Worm (Caenorhabditis elegans) whole organism, L2 larva: ENCODE results near the gene F43G6.4.

Source experiments
- C34F6.9 ChIP-seq: fragments of 150-350 bp; optimal IDR thresholded peaks from 2 replicates; lab custom pipeline; 2014; ENCODE audit warnings: missing biosample characterization, missing genetic modification characterization
- F13H6.1 ChIP-seq: sonication (generic microtip); optimal IDR thresholded peaks from 2 replicates; lab custom pipeline; 2016; ENCODE audit warnings: missing genetic modification characterization, missing compliant biosample characterization
- Y55F3AM.14 ChIP-seq: fragments of 200-800 bp; sonication (Bioruptor generic); optimal IDR thresholded peaks from 2 replicates; lab custom pipeline; 2018; ENCODE audit warnings: mild to moderate bottlenecking, missing genetic modification characterization, missing compliant biosample characterization
- ZK546.5 ChIP-seq: sonication (generic microtip); optimal IDR thresholded peaks from 2 replicates; lab custom pipeline; 2017; ENCODE audit warnings: missing biosample characterization, missing genetic modification characterization
- ama-1 ChIP-seq: fragments of 150-350 bp; optimal IDR thresholded peaks from 2 replicates; lab custom pipeline; 2018; ENCODE audit warnings: inconsistent platforms
- blmp-1 ChIP-seq: sonication (generic microtip); optimal IDR thresholded peaks from 2 replicates; lab custom pipeline; 2017; ENCODE audit warnings: missing genetic modification characterization, mild to moderate bottlenecking, missing compliant biosample characterization, antibody characterized with exemption, moderate library complexity; ENCODE audit not compliant: insufficient read depth
- ceh-16 ChIP-seq: fragments of 150-350 bp; optimal IDR thresholded peaks from 2 replicates; lab custom pipeline; 2014; ENCODE audit warnings: missing biosample characterization, missing genetic modification characterization
- ceh-82 ChIP-seq: fragments of 150-350 bp; optimal IDR thresholded peaks from 2 replicates; lab custom pipeline; 2014; ENCODE audit warnings: missing biosample characterization, missing genetic modification characterization
- crh-2 ChIP-seq: sonication (generic microtip); optimal IDR thresholded peaks from 2 replicates; lab custom pipeline; 2017; ENCODE audit warnings: missing biosample characterization, missing genetic modification characterization
- dmd-4 ChIP-seq: sonication (generic microtip); optimal IDR thresholded peaks from 2 replicates; lab custom pipeline; 2017; ENCODE audit warnings: missing biosample characterization, missing genetic modification characterization
- elt-1 ChIP-seq: fragments of 150-350 bp; optimal IDR thresholded peaks from 2 replicates; lab custom pipeline; 2014; ENCODE audit warnings: missing biosample characterization, missing genetic modification characterization
- fos-1 ChIP-seq: fragments of 150-350 bp; optimal IDR thresholded peaks from 2 replicates; lab custom pipeline; 2014; ENCODE audit warnings: missing biosample characterization, missing genetic modification characterization
- gmeb-1 ChIP-seq: fragments of 150-350 bp; optimal IDR thresholded peaks from 2 replicates; lab custom pipeline; 2014; ENCODE audit warnings: missing biosample characterization, missing genetic modification characterization
- lin-11 ChIP-seq: fragments of 150-350 bp; sonication (generic microtip); optimal IDR thresholded peaks from 2 replicates; lab custom pipeline; 2014; ENCODE audit warnings: missing biosample characterization, missing genetic modification characterization, inconsistent platforms, mixed read lengths
- lin-13 ChIP-seq: fragments of 150-350 bp; optimal IDR thresholded peaks from 2 replicates; lab custom pipeline; 2014; ENCODE audit warnings: missing biosample characterization, missing genetic modification reagents, missing genetic modification characterization
- lin-39 ChIP-seq: fragments of 150-350 bp; optimal IDR thresholded peaks from 2 replicates; lab custom pipeline; 2014; ENCODE audit warnings: missing biosample characterization, missing genetic modification reagents, missing genetic modification characterization
- lsy-2 ChIP-seq, 2 experiments: fragments of 150-350 bp in 1 of 2; sonication (generic microtip) in 1 of 2; optimal IDR thresholded peaks; 2 replicates each; lab custom pipeline; 2014 to 2017; ENCODE audit warnings: missing biosample characterization in 2 of 2, missing genetic modification characterization in 2 of 2
- mab-5 ChIP-seq: fragments of 150-350 bp; optimal IDR thresholded peaks from 2 replicates; lab custom pipeline; 2014; ENCODE audit warnings: missing biosample characterization, missing genetic modification characterization
- mbf-1 ChIP-seq: sonication (generic microtip); optimal IDR thresholded peaks from 2 replicates; lab custom pipeline; 2017; ENCODE audit warnings: missing biosample characterization, missing genetic modification characterization
- mdl-1 ChIP-seq, 2 experiments: fragments of 150-350 bp in 1 of 2; sonication (generic microtip) in 1 of 2; optimal IDR thresholded peaks; 2 replicates each; lab custom pipeline; 2017; ENCODE audit warnings: missing biosample characterization in 2 of 2, missing genetic modification characterization in 2 of 2
- nhr-10 ChIP-seq: sonication (generic microtip); optimal IDR thresholded peaks from 2 replicates; lab custom pipeline; 2017; ENCODE audit warnings: missing biosample characterization, missing genetic modification characterization
- nhr-11 ChIP-seq: fragments of 150-350 bp; optimal IDR thresholded peaks from 2 replicates; lab custom pipeline; 2014; ENCODE audit warnings: missing biosample characterization, missing genetic modification characterization
- nhr-12 ChIP-seq: fragments of 150-350 bp; optimal IDR thresholded peaks from 2 replicates; lab custom pipeline; 2014; ENCODE audit warnings: missing biosample characterization, missing genetic modification characterization
- nhr-129 ChIP-seq: fragments of 150-350 bp; optimal IDR thresholded peaks from 2 replicates; lab custom pipeline; 2014; ENCODE audit warnings: missing biosample characterization, missing genetic modification characterization
- nhr-21 ChIP-seq: fragments of 150-350 bp; optimal IDR thresholded peaks from 2 replicates; lab custom pipeline; 2014; ENCODE audit warnings: missing biosample characterization, missing genetic modification characterization
- nhr-23 ChIP-seq: fragments of 150-350 bp; optimal IDR thresholded peaks from 2 replicates; lab custom pipeline; 2014; ENCODE audit warnings: missing biosample characterization, missing genetic modification reagents, missing genetic modification characterization
- nhr-25 ChIP-seq: fragments of 150-350 bp; sonication (generic microtip); optimal IDR thresholded peaks from 3 replicates; lab custom pipeline; 2014; ENCODE audit warnings: missing biosample characterization, missing genetic modification characterization
- nhr-6 ChIP-seq: fragments of 150-350 bp; optimal IDR thresholded peaks from 2 replicates; lab custom pipeline; 2014; ENCODE audit warnings: missing biosample characterization, missing genetic modification characterization
- nhr-77 ChIP-seq: fragments of 150-350 bp; optimal IDR thresholded peaks from 2 replicates; lab custom pipeline; 2014; ENCODE audit warnings: missing biosample characterization, missing genetic modification characterization
- peb-1 ChIP-seq: fragments of 150-350 bp; optimal IDR thresholded peaks from 2 replicates; lab custom pipeline; 2014; ENCODE audit warnings: missing biosample characterization, missing genetic modification characterization
- skn-1 ChIP-seq: sonication (generic microtip); optimal IDR thresholded peaks from 2 replicates; lab custom pipeline; 2017; ENCODE audit warnings: missing biosample characterization, missing genetic modification characterization
- sma-3 ChIP-seq: sonication (generic microtip); optimal IDR thresholded peaks from 2 replicates; lab custom pipeline; 2016; ENCODE audit warnings: missing genetic modification reagents, missing genetic modification characterization, missing compliant biosample characterization
- sma-9 ChIP-seq, 2 experiments: fragments of 150-350 bp in 1 of 2; sonication (generic microtip) in 1 of 2; optimal IDR thresholded peaks; 2 replicates each; lab custom pipeline; 2014 to 2016; ENCODE audit warnings: missing genetic modification characterization in 2 of 2, mild to moderate bottlenecking in 1 of 2, missing biosample characterization in 1 of 2, missing compliant biosample characterization in 1 of 2, missing genetic modification reagents in 1 of 2, moderate library complexity in 1 of 2
- snpc-4 ChIP-seq: fragments of 150-350 bp; optimal IDR thresholded peaks from 2 replicates; lab custom pipeline; 2014; ENCODE audit warnings: missing biosample characterization, missing genetic modification characterization
- unc-39 ChIP-seq: fragments of 150-350 bp; optimal IDR thresholded peaks from 2 replicates; lab custom pipeline; 2014; ENCODE audit warnings: missing biosample characterization, missing genetic modification characterization
- unc-55 ChIP-seq: fragments of 150-350 bp; sonication (generic microtip); optimal IDR thresholded peaks from 3 replicates; lab custom pipeline; 2014; ENCODE audit warnings: missing biosample characterization, missing genetic modification reagents, missing genetic modification characterization
- zag-1 ChIP-seq: fragments of 150-350 bp; optimal IDR thresholded peaks from 2 replicates; lab custom pipeline; 2014; ENCODE audit warnings: missing biosample characterization, missing genetic modification characterization
- ztf-1 ChIP-seq: fragments of 200-800 bp; sonication (Bioruptor generic); conservative IDR thresholded peaks from 2 replicates; pipeline ENCODE4 v1.3.6; 2022; ENCODE audit warnings: missing genetic modification characterization, missing compliant biosample characterization
- ztf-11 ChIP-seq: sonication (generic microtip); optimal IDR thresholded peaks from 2 replicates; lab custom pipeline; 2017; ENCODE audit warnings: missing biosample characterization, missing genetic modification characterization
- ztf-4 ChIP-seq: fragments of 150-350 bp; optimal IDR thresholded peaks from 2 replicates; lab custom pipeline; 2014; ENCODE audit warnings: missing biosample characterization, missing genetic modification characterization

F43G6.4 gene

ce11 chrII:11808979-11809378, 18.4 kb downstream of the F43G6.4 start, which contains the start of gene F43G6.10:
Gene F43G6.10 (plus strand): TSS chrII:11809349.
- TF ChIP-seq ztf-1 (GFP tag; lab: Robert Waterston, UW): no peak
- no peak for TF ChIP-seq gmeb-1
- TF ChIP-seq unc-39 (tag; lab: Kevin White, UChicago): no peak
- no peak for TF ChIP-seq elt-1
- no peak for TF ChIP-seq nhr-10 (tag; lab: Kevin White, UChicago)
- no peak for TF ChIP-seq sma-9 (GFP tag; optimal IDR thresholded peaks at IDR 0.05; lab: Kevin White, UChicago)
- no peak for TF ChIP-seq sma-9 (tag; optimal IDR thresholded peaks at IDR 0.05; lab: Kevin White, UChicago)
- TF ChIP-seq nhr-77 (tag; lab: Kevin White, UChicago): no peak
- TF ChIP-seq F13H6.1 (tag; lab: Kevin White, UChicago): no peak
- no peak for TF ChIP-seq mab-5 (tag; lab: Kevin White, UChicago)
- TF ChIP-seq skn-1 (tag; lab: Kevin White, UChicago): no peak

ce11 chrII:11810436-11810835, 19.9 kb downstream of the F43G6.4 start, which contains the start of gene F43G6.7:
Gene F43G6.7 (plus strand): TSS chrII:11810790.
- TF ChIP-seq Y55F3AM.14 (no peak), unc-55 (no peak), nhr-25 (no peak), ZK546.5 (tag; lab: Kevin White, UChicago) (no peak), ceh-16 (no peak), mbf-1 (no peak), nhr-11 (tag; lab: Kevin White, UChicago) (no peak), peb-1 (tag; lab: Kevin White, UChicago) (no peak), zag-1 (no peak), sma-3 (GFP tag; lab: Kevin White, UChicago) (no peak), mdl-1 (tag; optimal IDR thresholded peaks at IDR 0.05; lab: Kevin White, UChicago) (no peak), nhr-23 (no peak), ztf-11 (no peak), nhr-129 (tag; lab: Kevin White, UChicago) (no peak), ceh-82 (tag; lab: Kevin White, UChicago) (no peak)
- TF ChIP-seq, all 48 proteins: peak for 0

ce11 chrII:11811241-11811640, 20.7 kb downstream of the F43G6.4 start:
- TF ChIP-seq dmd-4 (tag; lab: Kevin White, UChicago): no peak
- TF ChIP-seq mab-5 (tag; lab: Kevin White, UChicago): no peak
- TF ChIP-seq nhr-25: no peak
- TF ChIP-seq fos-1 (tag; lab: Kevin White, UChicago): no peak
- no peak for TF ChIP-seq nhr-21
- TF ChIP-seq sma-3 (GFP tag; lab: Kevin White, UChicago): no peak
- TF ChIP-seq ztf-4: no peak
- TF ChIP-seq lin-39 (tag; lab: Kevin White, UChicago): no peak
- TF ChIP-seq crh-2 (tag; lab: Kevin White, UChicago): no peak
- no peak for TF ChIP-seq snpc-4 (tag; lab: Kevin White, UChicago)
- no peak for TF ChIP-seq peb-1 (tag; lab: Kevin White, UChicago)
- no peak for TF ChIP-seq nhr-6
- no peak for TF ChIP-seq sma-9 (GFP tag; optimal IDR thresholded peaks at IDR 0.05; lab: Kevin White, UChicago)
- TF ChIP-seq sma-9 (tag; optimal IDR thresholded peaks at IDR 0.05; lab: Kevin White, UChicago): no peak
- TF ChIP-seq nhr-12 (tag; lab: Kevin White, UChicago): no peak
- TF ChIP-seq elt-1: no peak

- TF ChIP-seq snpc-4 (tag; lab: Kevin White, UChicago) (peak; percentile 2), crh-2 (tag; lab: Kevin White, UChicago) (peak; percentile 30), lin-11 (peak; percentile 29), dmd-4 (tag; lab: Kevin White, UChicago) (no peak), nhr-21 (peak; percentile 10), unc-55 (peak; percentile 50), nhr-129 (tag; lab: Kevin White, UChicago) (peak; percentile 83), nhr-6 (no peak), unc-39 (tag; lab: Kevin White, UChicago) (no peak), blmp-1 (tag; lab: Kevin White, UChicago) (peak; percentile 32), C34F6.9 (tag; lab: Kevin White, UChicago) (peak; percentile 81), nhr-25 (peak; percentile 6), ceh-82 (tag; lab: Kevin White, UChicago) (no peak), lsy-2 (tag; optimal IDR thresholded peaks at IDR 0.05; lab: Kevin White, UChicago) (peak in 1 of 2 experiments; percentile 61), sma-9 (GFP tag; optimal IDR thresholded peaks at IDR 0.05; lab: Kevin White, UChicago) (peak; percentile 42), sma-9 (tag; optimal IDR thresholded peaks at IDR 0.05; lab: Kevin White, UChicago) (no peak), ama-1 (lab: Kevin White, UChicago) (peak; percentile 79), lin-13 (peak; percentile 4), fos-1 (tag; lab: Kevin White, UChicago) (peak; percentile 13)
Observed at ce11 chrII:11813895-11814369, 23.4 kb downstream of the F43G6.4 start, which contains the start of gene F43G6.8. Gene F43G6.8 (minus strand): TSS chrII:11814092.
